Worm (Caenorhabditis elegans): Measurements from ENCODE around the gene B0464.9.

DNA sequence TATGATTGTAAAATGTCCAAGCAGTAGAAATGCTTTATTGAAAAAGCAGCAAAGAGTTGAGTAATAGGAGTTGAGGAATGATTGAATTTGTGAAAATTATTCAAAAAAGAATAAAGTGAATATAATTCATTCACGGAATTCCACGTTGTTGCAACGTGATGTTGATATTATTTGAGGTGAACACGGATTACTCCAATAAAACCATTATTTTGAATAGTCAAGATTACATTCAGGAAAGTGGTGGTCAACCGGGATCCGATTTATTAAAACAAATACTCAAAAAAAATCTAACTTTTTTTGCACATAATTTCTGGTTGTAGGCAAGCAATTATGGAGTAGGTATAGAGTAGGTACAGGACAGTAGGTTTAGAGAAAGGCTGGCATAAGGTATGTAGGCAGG lies 19.8 kb downstream of the B0464.9 start, which contains the start of gene bre-3:
- TF ChIP-seq elt-3 (tag; optimal IDR thresholded peaks at IDR 0.05) (no peak), ceh-82 (tag; optimal IDR thresholded peaks at IDR 0.05) (no peak), nhr-11 (tag; optimal IDR thresholded peaks at IDR 0.05) (no peak), lin-11 (tag; optimal IDR thresholded peaks at IDR 0.05) (no peak), nhr-77 (tag; optimal IDR thresholded peaks at IDR 0.05) (no peak), lin-13 (GFP tag; optimal IDR thresholded peaks at IDR 0.05) (no peak), sma-9 (GFP tag; optimal IDR thresholded peaks at IDR 0.05) (no peak), sma-9 (tag; optimal IDR thresholded peaks at IDR 0.05) (no peak)

Measured in whole organism, L2 larva.